Worm (Caenorhabditis elegans): ENCODE measurements around the gene K06H7.2.

The K06H7.2 gene

DNA sequence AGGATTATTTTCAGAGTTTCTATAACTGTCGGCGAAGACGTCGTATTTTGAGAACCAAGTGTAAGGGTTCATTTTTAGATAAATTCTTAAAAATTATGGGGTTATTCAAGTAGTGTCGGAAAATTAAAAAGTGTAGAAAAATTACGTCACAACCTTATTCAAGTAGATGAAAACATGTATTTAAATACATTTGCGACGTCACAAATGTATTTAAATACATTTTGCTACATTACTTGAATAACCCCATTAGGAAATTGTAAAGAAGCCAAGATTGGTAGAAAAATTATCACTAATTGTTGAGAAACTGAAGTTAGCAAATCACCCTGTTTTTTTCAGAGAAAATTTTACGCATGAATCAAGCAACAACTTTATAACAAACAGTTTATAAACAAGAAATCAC is 35.8 kb downstream of the K06H7.2 start (continued):
- no peak for TF ChIP-seq egl-44 (GFP tag; IDR thresholded peaks at IDR 0.05)
- TF ChIP-seq ccch-3 (GFP tag; optimal IDR thresholded peaks at IDR 0.05), result no peak
- TF ChIP-seq nhr-90 (tag; optimal IDR thresholded peaks at IDR 0.05), result no peak
- TF ChIP-seq nhr-80 (tag; optimal IDR thresholded peaks at IDR 0.05), result no peak
- no peak for TF ChIP-seq B0035.1 (tag; optimal IDR thresholded peaks at IDR 0.05)
- TF ChIP-seq F33H1.4 (GFP tag; IDR thresholded peaks at IDR 0.05), result peak; percentile 57

DNA sequence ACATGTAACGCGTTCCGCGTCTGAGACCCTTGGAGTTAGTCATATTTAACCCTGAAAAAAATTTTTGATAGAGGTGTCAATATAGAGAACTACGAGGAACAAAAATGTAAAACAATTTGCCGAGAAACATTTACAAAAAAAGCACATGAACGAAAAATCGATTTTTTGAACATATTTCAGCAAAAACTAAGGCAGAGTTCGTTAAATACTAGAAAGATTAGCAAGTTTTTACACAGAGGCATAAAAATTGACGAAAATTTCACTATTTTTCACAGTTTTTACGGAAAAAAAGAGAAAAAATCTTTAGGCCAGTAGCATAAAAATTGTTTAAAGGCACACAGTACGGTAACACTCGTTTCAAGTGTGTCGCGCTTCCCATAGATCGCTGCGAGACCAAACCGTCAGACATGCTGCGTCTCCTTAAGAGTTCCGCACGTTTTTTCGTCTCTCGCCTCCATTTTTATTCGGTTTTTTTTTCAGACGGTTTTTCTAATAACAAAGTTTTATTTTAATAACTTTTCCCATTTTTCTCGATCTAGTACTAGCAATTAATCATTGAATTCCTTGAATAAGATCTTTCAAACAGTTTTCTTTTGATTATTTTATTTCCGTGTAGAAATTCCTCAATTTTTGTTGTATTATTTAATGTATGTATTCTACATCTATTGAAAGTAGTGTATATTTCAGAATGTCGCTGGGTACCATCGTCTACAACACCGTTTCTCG is 37.0 kb downstream of the K06H7.2 start, which contains the start of the genes rpl-21 and C14B9.10:
TSS of gene rpl-21 (minus strand) at position 51 of the 726 bp plus-strand sequence.
TSS of gene C14B9.10 (plus strand) at position 676 of the 726 bp plus-strand sequence.
- TF ChIP-seq mxl-1 (tag; optimal IDR thresholded peaks at IDR 0.05) (no peak), unc-130 (GFP tag; optimal IDR thresholded peaks at IDR 0.05) (peak; percentile 34), let-526 (GFP tag; IDR thresholded peaks at IDR 0.05) (no peak), B0019.2 (GFP tag; conservative IDR thresholded peaks at IDR 0.05) (0 out of 2 replicates have a peak, but pooled peaks have one; percentile 4), K11D2.4 (GFP tag; IDR thresholded peaks at IDR 0.05) (no peak), ceh-40 (GFP tag; IDR thresholded peaks at IDR 0.05) (no peak), F55B11.4 (tag; optimal IDR thresholded peaks at IDR 0.05; ENCODE audit: borderline replicate concordance, insufficient read depth) (no peak), C06A6.2 (GFP tag; conservative IDR thresholded peaks at IDR 0.05) (no peak), him-1 (tag; optimal IDR thresholded peaks at IDR 0.05) (peak; percentile 65), attf-6 (GFP tag; IDR thresholded peaks at IDR 0.05) (no peak), ceh-91 (GFP tag; IDR thresholded peaks at IDR 0.05) (peak; percentile 88), snpc-3.4 (tag; optimal IDR thresholded peaks at IDR 0.05) (peak; percentile 89), dpl-1 (GFP tag; optimal IDR thresholded peaks at IDR 0.05) (peak; percentile 30), ccch-3 (GFP tag; optimal IDR thresholded peaks at IDR 0.05) (no peak), nhr-179 (tag; optimal IDR thresholded peaks at IDR 0.05) (no peak), pha-4 (tag; optimal IDR thresholded peaks at IDR 0.05) (peak; percentile 76), attf-5 (GFP tag; optimal IDR thresholded peaks at IDR 0.05) (peak; percentile 76), cebp-2 (GFP tag; IDR thresholded peaks at IDR 0.05) (no peak), athp-1 (tag; optimal IDR thresholded peaks at IDR 0.05) (peak; percentile 35), pbrm-1 (GFP tag; IDR thresholded peaks at IDR 0.05) (peak; percentile 89), nhr-27 (tag; optimal IDR thresholded peaks at IDR 0.05) (no peak), F37B4.10 (GFP tag; IDR thresholded peaks at IDR 0.05) (no peak), ekl-4 (GFP tag; IDR thresholded peaks at IDR 0.05) (peak; percentile 66; the same call in 1 of the 2 replicates), lir-1 (GFP tag; conservative IDR thresholded peaks at IDR 0.05) (peak; percentile 20; the same call in 1 of the 2 replicates), lag-1 (GFP tag; IDR thresholded peaks at IDR 0.05) (no peak), madf-3 (GFP tag; IDR thresholded peaks at IDR 0.05) (peak; percentile 89), aptf-3 (GFP tag; IDR thresholded peaks at IDR 0.05) (no peak), somi-1 (GFP tag; optimal IDR thresholded peaks at IDR 0.05) (no peak), nhr-90 (tag; optimal IDR thresholded peaks at IDR 0.05) (no peak), lin-54 (GFP tag; optimal IDR thresholded peaks at IDR 0.05) (peak; percentile 80), aptf-2 (GFP tag; conservative IDR thresholded peaks at IDR 0.05) (no peak), D2030.7 (GFP tag; IDR thresholded peaks at IDR 0.05) (peak; percentile 78), ztf-28 (GFP tag; IDR thresholded peaks at IDR 0.05) (0 out of 2 replicates have a peak, but pooled peaks have one; percentile 22), Y56A3A.18 (GFP tag; IDR thresholded peaks at IDR 0.05) (no peak), bed-2 (GFP tag; IDR thresholded peaks at IDR 0.05) (no peak), madf-10 (tag; optimal IDR thresholded peaks at IDR 0.05) (peak; percentile 26), hsf-1 (GFP tag; IDR thresholded peaks at IDR 0.05) (peak; percentile 19; the same call in 1 of the 2 replicates), bed-1 (GFP tag; IDR thresholded peaks at IDR 0.05) (no peak), snpc-1.3 (tag; optimal IDR thresholded peaks at IDR 0.05; ENCODE audit: insufficient read depth) (peak; percentile 93), ztf-22 (GFP tag; optimal IDR thresholded peaks at IDR 0.05) (no peak), hlh-26 (GFP tag; conservative IDR thresholded peaks at IDR 0.05) (no peak), dpff-1 (tag; optimal IDR thresholded peaks at IDR 0.05) (no peak)

Measured in whole organism, young adult.